Fruit fly (Drosophila melanogaster) whole organism, embryonic: ENCODE data around the gene Wwox.

Experiments
- Ada2b ChIP-seq: fragments of 200-800 bp; sonication (Bioruptor generic); IDR thresholded peaks from 2 replicates; pipeline ENCODE4 v1.3.6; 2022; ENCODE audit warnings: missing biosample characterization, missing genetic modification characterization
- Bdp1 ChIP-seq: fragments of 200-800 bp; sonication (Bioruptor generic); optimal IDR thresholded peaks from 3 replicates; lab custom pipeline; 2016; ENCODE audit warnings: missing biosample characterization, missing genetic modification characterization
- Bteb2 ChIP-seq: fragments of 200-800 bp; sonication (Bioruptor generic); optimal IDR thresholded peaks from 2 replicates; lab custom pipeline; 2016; ENCODE audit warnings: missing biosample characterization, missing genetic modification characterization
- CG10209 ChIP-seq: fragments of 200-800 bp; sonication (Bioruptor generic); optimal IDR thresholded peaks from 3 replicates; lab custom pipeline; 2017; ENCODE audit warnings: missing biosample characterization, mild to moderate bottlenecking, missing genetic modification characterization, missing genetic modification reagents
- CG1233 ChIP-seq: fragments of 200-800 bp; sonication (Bioruptor generic); optimal IDR thresholded peaks from 4 replicates; lab custom pipeline; 2018; ENCODE audit warnings: missing biosample characterization, mild to moderate bottlenecking, missing genetic modification characterization
- CG1603 ChIP-seq: fragments of 200-800 bp; sonication (Bioruptor generic); optimal IDR thresholded peaks from 2 replicates; lab custom pipeline; 2019; ENCODE audit warnings: missing biosample characterization, mild to moderate bottlenecking, missing genetic modification characterization, moderate library complexity
- CG16813 ChIP-seq: fragments of 200-800 bp; sonication (Bioruptor generic); IDR thresholded peaks from 3 replicates; pipeline ENCODE4 v1.3.6; 2022; ENCODE audit warnings: missing biosample characterization, missing genetic modification characterization; ENCODE audit not compliant: partially characterized antibody
- CG16815 ChIP-seq: fragments of 200-800 bp; sonication (Bioruptor generic); optimal IDR thresholded peaks from 3 replicates; lab custom pipeline; 2017; ENCODE audit warnings: missing biosample characterization, mild to moderate bottlenecking, missing genetic modification characterization
- CG17359 ChIP-seq: fragments of 200-800 bp; sonication (Bioruptor generic); optimal IDR thresholded peaks from 3 replicates; lab custom pipeline; 2018; ENCODE audit warnings: missing biosample characterization, mild to moderate bottlenecking, missing genetic modification characterization, moderate library complexity
- CG17829 ChIP-seq: fragments of 200-800 bp; optimal IDR thresholded peaks from 2 replicates; lab custom pipeline; 2019; ENCODE audit warnings: missing biosample characterization, mild to moderate bottlenecking, missing genetic modification characterization, moderate library complexity
- CG18262 ChIP-seq: fragments of 200-800 bp; optimal IDR thresholded peaks from 3 replicates; lab custom pipeline; 2019; ENCODE audit warnings: missing biosample characterization, mild to moderate bottlenecking, missing genetic modification characterization, moderate library complexity
- CG18599 ChIP-seq: fragments of 200-800 bp; sonication (Bioruptor generic); optimal IDR thresholded peaks from 3 replicates; lab custom pipeline; 2017; ENCODE audit warnings: missing biosample characterization, missing genetic modification characterization, mild to moderate bottlenecking, moderate library complexity, missing genetic modification reagents
- CG2199 ChIP-seq: fragments of 200-800 bp; sonication (Bioruptor generic); IDR thresholded peaks from 3 replicates; pipeline ENCODE4 v1.3.6; 2022; ENCODE audit warnings: missing biosample characterization, missing genetic modification characterization
- CG34376 ChIP-seq: fragments of 200-800 bp; sonication (Bioruptor generic); optimal IDR thresholded peaks from 2 replicates; lab custom pipeline; 2018; ENCODE audit warnings: missing biosample characterization, mild to moderate bottlenecking, missing genetic modification characterization
- CG6854 ChIP-seq: fragments of 200-800 bp; sonication (Bioruptor generic); optimal IDR thresholded peaks from 3 replicates; lab custom pipeline; 2017; ENCODE audit warnings: missing biosample characterization, mild to moderate bottlenecking, missing genetic modification characterization
- CG8765 ChIP-seq: fragments of 200-800 bp; sonication (Bioruptor generic); IDR thresholded peaks from 2 replicates; pipeline ENCODE4 v1.3.6; 2022; ENCODE audit warnings: missing biosample characterization, missing genetic modification characterization
- CTCF ChIP-seq: fragments of 200-800 bp; sonication (Bioruptor generic); optimal IDR thresholded peaks from 2 replicates; lab custom pipeline; 2017; ENCODE audit warnings: missing biosample characterization, mild to moderate bottlenecking, missing genetic modification characterization, moderate library complexity
- Dref ChIP-seq: fragments of 200-800 bp; sonication (Bioruptor generic); IDR thresholded peaks from 2 replicates; pipeline ENCODE4 v1.3.6; 2022; ENCODE audit warnings: missing biosample characterization, missing genetic modification characterization
- HmgZ ChIP-seq: fragments of 200-800 bp; sonication (Bioruptor generic); optimal IDR thresholded peaks from 2 replicates; lab custom pipeline; 2018; ENCODE audit warnings: missing biosample characterization, mild to moderate bottlenecking, missing genetic modification characterization
- Hmr ChIP-seq: fragments of 200-800 bp; sonication (Bioruptor generic); optimal IDR thresholded peaks from 3 replicates; lab custom pipeline; 2017; ENCODE audit warnings: mild to moderate bottlenecking, missing biosample characterization, missing genetic modification reagents, missing genetic modification characterization
- Lhr ChIP-seq: fragments of 200-800 bp; sonication (Bioruptor generic); optimal IDR thresholded peaks from 3 replicates; lab custom pipeline; 2017; ENCODE audit warnings: mild to moderate bottlenecking, missing biosample characterization, missing genetic modification reagents, missing genetic modification characterization
- MESR4 ChIP-seq: fragments of 200-800 bp; sonication (Bioruptor generic); optimal IDR thresholded peaks from 2 replicates; lab custom pipeline; 2018; ENCODE audit warnings: missing biosample characterization, mild to moderate bottlenecking, missing genetic modification characterization, moderate library complexity
- Med ChIP-seq: fragments of 200-800 bp; sonication (Bioruptor generic); peaks from one replicate; lab custom pipeline; 2016; ENCODE audit warnings: missing biosample characterization, missing genetic modification characterization, mild to moderate bottlenecking, inconsistent platforms, moderate library complexity
- NK7.1 ChIP-seq: fragments of 200-800 bp; sonication (Bioruptor generic); optimal IDR thresholded peaks from 3 replicates; lab custom pipeline; 2016; ENCODE audit warnings: missing biosample characterization, missing genetic modification characterization
- Neu2 ChIP-seq: fragments of 200-800 bp; sonication (Bioruptor generic); optimal IDR thresholded peaks from 3 replicates; lab custom pipeline; 2016; ENCODE audit warnings: missing biosample characterization, missing genetic modification characterization, borderline replicate concordance
- Nf-YB ChIP-seq: fragments of 200-800 bp; sonication (Bioruptor generic); optimal IDR thresholded peaks from 3 replicates; lab custom pipeline; 2019; ENCODE audit warnings: missing biosample characterization, mild to moderate bottlenecking, missing genetic modification characterization, moderate library complexity
- Pdp1 ChIP-seq, 2 experiments: fragments of 200-800 bp; sonication (Bioruptor generic); optimal IDR thresholded peaks; 3 replicates each; lab custom pipeline; 2016; ENCODE audit warnings: missing biosample characterization in 2 of 2, missing genetic modification characterization in 2 of 2, mild to moderate bottlenecking in 1 of 2, moderate library complexity in 1 of 2
- Sry-δ ChIP-seq: fragments of 200-800 bp; sonication (Bioruptor generic); optimal IDR thresholded peaks from 2 replicates; lab custom pipeline; 2016; ENCODE audit warnings: missing biosample characterization, missing genetic modification characterization
- ac ChIP-seq: fragments of 200-800 bp; sonication (Bioruptor generic); optimal IDR thresholded peaks from 3 replicates; lab custom pipeline; 2017; ENCODE audit warnings: missing biosample characterization, mild to moderate bottlenecking, missing genetic modification characterization
- bigmax ChIP-seq: fragments of 200-800 bp; sonication (Bioruptor generic); optimal IDR thresholded peaks from 2 replicates; lab custom pipeline; 2018; ENCODE audit warnings: missing biosample characterization, mild to moderate bottlenecking, missing genetic modification characterization
- bsh ChIP-seq, 2 experiments: fragments of 200-800 bp; sonication (Bioruptor generic); optimal IDR thresholded peaks; 2 replicates each; lab custom pipeline; 2017 to 2018; ENCODE audit warnings: mild to moderate bottlenecking in 2 of 2, missing biosample characterization in 2 of 2, missing genetic modification characterization in 2 of 2, moderate library complexity in 1 of 2
- crol ChIP-seq: fragments of 200-800 bp; sonication (Bioruptor generic); IDR thresholded peaks from 2 replicates; pipeline ENCODE4 v1.3.6; 2022; ENCODE audit warnings: missing biosample characterization, missing genetic modification characterization
- gfzf ChIP-seq: fragments of 200-800 bp; sonication (Bioruptor generic); optimal IDR thresholded peaks from 2 replicates; lab custom pipeline; 2016; ENCODE audit warnings: missing biosample characterization, mild to moderate bottlenecking, missing genetic modification characterization, moderate library complexity
- gro ChIP-seq: fragments of 200-800 bp; sonication (Bioruptor generic); optimal IDR thresholded peaks from 2 replicates; lab custom pipeline; 2016; ENCODE audit warnings: missing biosample characterization, missing genetic modification characterization
- lola ChIP-seq, 3 experiments: fragments of >200 bp in 2 of 3; fragments of 200-800 bp in 1 of 3; sonication (Bioruptor generic) in 1 of 3; optimal IDR thresholded peaks; 2 replicates each; lab custom pipeline; 2017 to 2019; ENCODE audit warnings: missing biosample characterization in 3 of 3, missing genetic modification characterization in 3 of 3, mild to moderate bottlenecking in 1 of 3, moderate library complexity in 1 of 3
- nau ChIP-seq: fragments of 200-800 bp; sonication (Bioruptor generic); optimal IDR thresholded peaks from 3 replicates; lab custom pipeline; 2017; ENCODE audit warnings: missing biosample characterization, mild to moderate bottlenecking, missing genetic modification characterization, missing genetic modification reagents
- p53 ChIP-seq: fragments of 200-800 bp; sonication (Bioruptor generic); optimal IDR thresholded peaks from 2 replicates; lab custom pipeline; 2016; ENCODE audit warnings: missing biosample characterization, missing genetic modification characterization
- pzg ChIP-seq: fragments of 200-800 bp; sonication (Bioruptor generic); optimal IDR thresholded peaks from 3 replicates; lab custom pipeline; 2018; ENCODE audit warnings: missing biosample characterization, mild to moderate bottlenecking, missing genetic modification characterization, moderate library complexity
- row ChIP-seq: fragments of 200-800 bp; sonication (Bioruptor generic); IDR thresholded peaks from 3 replicates; pipeline ENCODE4 v1.3.6; 2022; ENCODE audit warnings: missing biosample characterization, missing genetic modification characterization
- sens-2 ChIP-seq: fragments of 200-800 bp; sonication (Bioruptor generic); IDR thresholded peaks from 2 replicates; pipeline ENCODE4 v1.3.6; 2022; ENCODE audit warnings: missing biosample characterization, missing genetic modification characterization
- seq ChIP-seq: fragments of 200-800 bp; sonication (Bioruptor generic); IDR thresholded peaks from 2 replicates; pipeline ENCODE4 v1.3.6; 2022; ENCODE audit warnings: missing biosample characterization, missing genetic modification characterization
- sob ChIP-seq: fragments of 200-800 bp; sonication (Bioruptor generic); IDR thresholded peaks from 2 replicates; pipeline ENCODE4 v1.3.6; 2022; ENCODE audit warnings: missing biosample characterization, missing genetic modification characterization
- sr ChIP-seq: fragments of 200-800 bp; sonication (Bioruptor generic); IDR thresholded peaks from 3 replicates; pipeline ENCODE4 v1.3.6; 2022; ENCODE audit warnings: missing biosample characterization, missing genetic modification characterization
- tin ChIP-seq: fragments of 200-800 bp; sonication (Bioruptor generic); optimal IDR thresholded peaks from 3 replicates; lab custom pipeline; 2016; ENCODE audit warnings: missing biosample characterization, missing genetic modification characterization
- ttk ChIP-seq: fragments of 200-800 bp; sonication (Bioruptor generic); IDR thresholded peaks from 2 replicates; pipeline ENCODE4 v2.1.2; 2022; ENCODE audit warnings: missing biosample characterization, missing genetic modification characterization
- unc-4 ChIP-seq: fragments of 200-800 bp; sonication (Bioruptor generic); IDR thresholded peaks from 2 replicates; pipeline ENCODE4 v1.3.6; 2022; ENCODE audit warnings: missing biosample characterization, missing genetic modification characterization; ENCODE audit not compliant: partially characterized antibody
- wdn ChIP-seq: fragments of 200-800 bp; sonication (Bioruptor generic); IDR thresholded peaks from 2 replicates; pipeline ENCODE4 v1.3.6; 2022; ENCODE audit warnings: missing biosample characterization, missing genetic modification characterization
- wek ChIP-seq: fragments of 200-800 bp; sonication (Bioruptor generic); optimal IDR thresholded peaks from 3 replicates; lab custom pipeline; 2018; ENCODE audit warnings: missing biosample characterization, mild to moderate bottlenecking, missing genetic modification characterization, moderate library complexity
- yki ChIP-seq: fragments of >200 bp; optimal IDR thresholded peaks from 3 replicates; lab custom pipeline; 2018

Gene Wwox

DNA sequence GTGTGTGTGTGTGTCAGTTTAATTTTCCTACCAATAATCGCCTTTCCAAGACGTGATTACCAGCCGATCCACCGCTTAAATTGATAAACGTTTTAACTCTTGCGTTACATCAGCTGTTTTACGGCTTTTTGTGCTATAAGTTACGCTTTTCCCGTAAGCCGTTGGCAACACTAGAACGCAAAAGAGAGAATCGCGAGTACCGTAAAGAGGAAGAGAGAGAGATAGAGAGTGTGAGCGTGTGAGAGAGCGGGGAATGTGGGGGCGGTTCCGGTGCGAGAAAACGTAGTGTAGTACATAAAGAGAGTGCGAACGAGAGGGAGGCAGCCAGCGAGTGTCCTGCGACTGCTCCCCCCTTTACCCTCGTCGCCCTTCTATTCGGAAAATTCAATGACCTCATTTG is 27.5 kb upstream of the Wwox start (continued):
- no peak for TF ChIP-seq gfzf (GFP tag; lab: Kevin White, UChicago)
- peak; percentile 33 for TF ChIP-seq CG18599
- TF ChIP-seq CG17829 (tag; lab: Kevin White, UChicago): no peak
- TF ChIP-seq row (GFP tag; lab: Robert Waterston, UW): 0 out of 3 replicates have a peak, but pooled peaks have one; percentile 11
- no peak for TF ChIP-seq tin (GFP tag; lab: Kevin White, UChicago)
- peak; percentile 25 for TF ChIP-seq Hmr (GFP tag; lab: Kevin White, UChicago)
- no peak for TF ChIP-seq bigmax
- no peak for TF ChIP-seq bsh (GFP tag; optimal IDR thresholded peaks at IDR 0.05; lab: Kevin White, UChicago)
- TF ChIP-seq CG34376 (GFP tag; lab: Kevin White, UChicago): peak; percentile 23
- 0 out of 2 replicates have a peak, but pooled peaks have one; percentile 36 for TF ChIP-seq unc-4 (GFP tag; lab: Robert Waterston, UW)
- TF ChIP-seq Sry-δ: no peak
- peak; percentile 5 for TF ChIP-seq gro (GFP tag; lab: Kevin White, UChicago)
- TF ChIP-seq ac (GFP tag; lab: Kevin White, UChicago): no peak
- TF ChIP-seq CG1603 (tag; lab: Kevin White, UChicago): peak; percentile 0
- peak; percentile 75 for TF ChIP-seq Med (GFP tag; lab: Kevin White, UChicago)
- TF ChIP-seq sens-2 (GFP tag; lab: Robert Waterston, UW): no peak
- peak; percentile 96 for TF ChIP-seq crol (GFP tag; lab: Robert Waterston, UW)
- 0 out of 2 replicates have a peak, but pooled peaks have one; percentile 6 for TF ChIP-seq CG8765
- TF ChIP-seq sr (GFP tag; lab: Robert Waterston, UW): peak; percentile 30; the same call in 2 of the 3 replicates
- no peak for TF ChIP-seq NK7.1 (GFP tag; lab: Kevin White, UChicago)
- no peak for TF ChIP-seq lola (GFP tag; optimal IDR thresholded peaks at IDR 0.05; lab: Kevin White, UChicago)
- 0 out of 3 replicates have a peak, but pooled peaks have one; percentile 41 for TF ChIP-seq CG2199 (GFP tag; lab: Robert Waterston, UW)
- peak; percentile 54; the same call in 1 of the 2 replicates for TF ChIP-seq seq
- peak in 1 of 2 experiments; percentile 29 for TF ChIP-seq Pdp1 (GFP tag; optimal IDR thresholded peaks at IDR 0.05; lab: Kevin White, UChicago)
- TF ChIP-seq nau (GFP tag; lab: Kevin White, UChicago): peak; percentile 25

DNA sequence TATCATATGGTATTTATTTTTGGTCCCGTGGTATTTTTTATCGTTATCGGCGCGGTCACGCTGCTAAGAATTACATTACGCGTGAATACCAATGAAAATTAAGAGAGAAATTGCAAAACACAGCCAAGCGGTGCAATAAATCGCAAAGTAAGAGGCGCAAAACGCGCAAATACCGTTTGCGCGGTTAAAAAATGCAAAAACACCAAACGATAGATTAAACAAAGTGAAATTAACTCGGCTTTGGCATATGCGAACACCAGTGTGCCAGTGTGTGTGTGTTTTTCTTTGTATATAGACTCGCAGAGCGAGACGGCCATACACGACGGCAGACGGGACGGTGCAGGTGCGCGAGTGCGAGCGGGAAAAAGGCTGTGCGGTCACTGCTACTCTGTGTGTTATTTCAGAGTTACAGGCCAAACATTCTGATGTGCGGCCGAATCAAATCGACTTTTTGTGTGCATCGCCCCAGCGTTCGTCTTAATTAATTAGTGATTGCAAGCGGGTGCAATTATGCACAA is 26.7 kb upstream of the Wwox start, which contains the start of gene Cka:
TSS of gene Cka (plus strand) at position 29 of the 518 bp plus-strand sequence.
- peak; percentile 40 for TF ChIP-seq wek (GFP tag; lab: Kevin White, UChicago)
- TF ChIP-seq ttk (GFP tag; lab: Robert Waterston, UW): no peak
- TF ChIP-seq p53 (GFP tag; lab: Kevin White, UChicago): no peak
- no peak for TF ChIP-seq CG10209 (GFP tag; lab: Kevin White, UChicago)
- TF ChIP-seq Lhr (GFP tag; lab: Kevin White, UChicago): peak; percentile 30
- TF ChIP-seq Neu2 (GFP tag; lab: Kevin White, UChicago): no peak
- no peak for TF ChIP-seq CG16815
- peak; percentile 1 for TF ChIP-seq CG18262 (tag; lab: Kevin White, UChicago)
- TF ChIP-seq ac (GFP tag; lab: Kevin White, UChicago): peak; percentile 3
- no peak for TF ChIP-seq CG17359
- TF ChIP-seq CG6854 (GFP tag; lab: Kevin White, UChicago): no peak
- peak; percentile 41; the same call in 1 of the 2 replicates for TF ChIP-seq Dref (GFP tag; lab: Robert Waterston, UW)
- no peak for TF ChIP-seq CTCF
- no peak for TF ChIP-seq wdn (GFP tag; lab: Robert Waterston, UW)
- TF ChIP-seq Hmr (GFP tag; lab: Kevin White, UChicago): peak; percentile 42
- peak; percentile 17 for TF ChIP-seq CG17829 (tag; lab: Kevin White, UChicago)
- TF ChIP-seq Ada2b (GFP tag; lab: Robert Waterston, UW): no peak
- TF ChIP-seq Bteb2 (GFP tag; lab: Kevin White, UChicago): no peak
- no peak for TF ChIP-seq yki
- TF ChIP-seq Bdp1 (GFP tag; lab: Kevin White, UChicago): no peak
- peak; percentile 72 for TF ChIP-seq HmgZ (tag; lab: Kevin White, UChicago)
- TF ChIP-seq MESR4 (GFP tag; lab: Kevin White, UChicago): peak; percentile 88
- TF ChIP-seq Nf-YB (GFP tag; lab: Kevin White, UChicago): peak; percentile 75
- peak; percentile 23 for TF ChIP-seq CG1233
- peak; percentile 55; the same call in 1 of the 2 replicates for TF ChIP-seq sob (GFP tag; lab: Robert Waterston, UW)
- TF ChIP-seq pzg: peak; percentile 59
- TF ChIP-seq CG16813: no peak
